Worm (Caenorhabditis elegans) whole organism, L2 larva: ENCODE measurements around the gene clec-80.

Experiments used
- Y55F3AM.14 ChIP-seq: fragments of 200-800 bp; sonication (Bioruptor generic); optimal IDR thresholded peaks from 2 replicates; lab custom pipeline; 2018; ENCODE audit warnings: mild to moderate bottlenecking, missing genetic modification characterization, missing compliant biosample characterization
- lin-13 ChIP-seq: fragments of 150-350 bp; optimal IDR thresholded peaks from 2 replicates; lab custom pipeline; 2014; ENCODE audit warnings: missing biosample characterization, missing genetic modification reagents, missing genetic modification characterization

DNA sequence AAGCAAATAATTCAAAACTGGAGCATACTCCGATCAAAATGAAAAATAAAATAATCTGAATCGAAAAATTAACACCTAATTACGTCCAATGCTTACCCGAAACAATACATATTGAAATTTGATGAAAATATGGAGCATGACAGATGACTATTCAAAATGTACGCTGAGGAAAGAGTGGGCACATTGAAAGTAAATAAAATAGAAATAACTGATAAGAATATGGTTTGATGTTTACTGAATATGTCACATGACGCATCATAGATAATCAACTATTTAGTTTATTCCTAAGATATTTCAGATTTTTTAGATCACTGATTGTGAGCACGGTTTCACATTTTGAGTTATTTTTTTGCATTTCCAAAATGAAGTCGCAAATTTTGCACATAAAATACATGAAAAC lies 25.2 kb upstream of the clec-80 start, which contains the start of gene Y54G2A.52:
- TF ChIP-seq lin-13 (GFP tag; lab: Kevin White, UChicago) (no peak), Y55F3AM.14 (GFP tag; lab: Kevin White, UChicago) (no peak)
